Fruit fly (Drosophila melanogaster): ENCODE measurements around the gene abo.

abo gene

dm6 chr2L:10947815-10948214 lies 27.3 kb downstream of the abo start:
- TF ChIP-seq CG6163 (GFP tag; IDR thresholded peaks at IDR 0.05) (peak; percentile 70; the same call in 2 of the 3 replicates), eg (GFP tag; IDR thresholded peaks at IDR 0.05) (0 out of 3 replicates have a peak, but pooled peaks have one; percentile 24), CG8119 (GFP tag; IDR thresholded peaks at IDR 0.05) (peak; percentile 75)

DNA sequence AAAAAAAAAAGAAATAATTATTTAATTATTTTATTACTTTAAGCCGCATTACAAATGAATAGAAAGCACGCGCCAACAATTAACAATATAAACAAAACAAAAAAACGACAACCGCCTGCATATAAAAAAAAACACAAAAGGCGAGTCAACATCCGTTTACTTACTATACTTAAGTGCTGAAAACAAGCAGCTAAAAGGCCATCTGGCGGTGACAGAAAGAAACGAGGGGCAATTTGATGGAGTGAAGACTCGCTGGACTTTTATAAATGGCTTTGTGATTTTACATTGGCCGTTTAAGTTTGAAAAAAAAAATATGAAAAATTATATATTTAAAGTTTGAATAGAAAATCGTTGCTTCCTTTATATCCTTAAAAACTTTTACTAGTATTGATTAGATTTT lies 34.9 kb downstream of the abo start:
- TF ChIP-seq Hr38 (GFP tag; optimal IDR thresholded peaks at IDR 0.05) (no peak), OdsH (GFP tag; optimal IDR thresholded peaks at IDR 0.05) (no peak), fd59A (GFP tag; optimal IDR thresholded peaks at IDR 0.05) (no peak), CG8319 (GFP tag; optimal IDR thresholded peaks at IDR 0.05) (no peak), CG6854 (GFP tag; optimal IDR thresholded peaks at IDR 0.05) (no peak), CG4318 (GFP tag; optimal IDR thresholded peaks at IDR 0.05) (no peak), fd85E (GFP tag; optimal IDR thresholded peaks at IDR 0.05) (no peak), CG8632 (GFP tag; optimal IDR thresholded peaks at IDR 0.05) (no peak), topi (GFP tag; optimal IDR thresholded peaks at IDR 0.05) (no peak), Met (GFP tag; optimal IDR thresholded peaks at IDR 0.05) (no peak), pdm3 (GFP tag; optimal IDR thresholded peaks at IDR 0.05) (no peak), CG8119 (GFP tag; IDR thresholded peaks at IDR 0.05) (no peak)

dm6 chr2L:10936362-10936761 lies 38.7 kb downstream of the abo start, which contains the start of gene CG14072:
Gene CG14072, plus strand, starts transcription at chr2L:10936662.
- TF ChIP-seq fkh (GFP tag; optimal IDR thresholded peaks at IDR 0.05): no peak
- TF ChIP-seq CG6276 (GFP tag; optimal IDR thresholded peaks at IDR 0.05): no peak
- no peak for TF ChIP-seq acj6 (GFP tag; optimal IDR thresholded peaks at IDR 0.05)

All from whole organism, prepupa.